Fruit fly (Drosophila melanogaster): ENCODE data around the gene wkd.

dm6 chr3R:11571408-11571807 lies 10.0 kb upstream of the wkd start:
- no peak for TF ChIP-seq CG13204 (GFP tag; optimal IDR thresholded peaks at IDR 0.05)
- TF ChIP-seq CG4496 (GFP tag; IDR thresholded peaks at IDR 0.05): no peak
- TF ChIP-seq Ets98B (GFP tag; IDR thresholded peaks at IDR 0.05): no peak
- no peak for TF ChIP-seq Snoo (tag; optimal IDR thresholded peaks at IDR 0.05)
- TF ChIP-seq CG32121 (GFP tag; IDR thresholded peaks at IDR 0.05): no peak
- no peak for TF ChIP-seq EcR (GFP tag; optimal IDR thresholded peaks at IDR 0.05)
- TF ChIP-seq Pif1B (GFP tag; optimal IDR thresholded peaks at IDR 0.05): no peak
- no peak for TF ChIP-seq CG17806 (tag; optimal IDR thresholded peaks at IDR 0.05)
- TF ChIP-seq CG8301 (tag; optimal IDR thresholded peaks at IDR 0.05): no peak
- no peak for TF ChIP-seq Pif1A (GFP tag; optimal IDR thresholded peaks at IDR 0.05)
- no peak for TF ChIP-seq rn (GFP tag; IDR thresholded peaks at IDR 0.05)
- no peak for TF ChIP-seq CG10348 (GFP tag; IDR thresholded peaks at IDR 0.05)
- TF ChIP-seq fd96Ca (GFP tag; IDR thresholded peaks at IDR 0.05): no peak
- no peak for TF ChIP-seq CG34367 (tag; optimal IDR thresholded peaks at IDR 0.05)
